Fruit fly (Drosophila melanogaster) whole organism, embryonic: Measurements from ENCODE around the gene CG33795.

Experiments
- ATbp ChIP-seq: fragments of 200-800 bp; sonication (Bioruptor generic); optimal IDR thresholded peaks from 2 replicates; lab custom pipeline; 2017; ENCODE audit warnings: missing biosample characterization, mild to moderate bottlenecking, missing genetic modification characterization, missing genetic modification reagents
- Adf1 ChIP-seq: fragments of 200-800 bp; sonication (Bioruptor generic); IDR thresholded peaks from 2 replicates; pipeline ENCODE4 v1.3.6; 2022; ENCODE audit warnings: missing biosample characterization, missing genetic modification characterization
- Blimp-1 ChIP-seq: fragments of 200-800 bp; sonication (Bioruptor generic); optimal IDR thresholded peaks from 3 replicates; lab custom pipeline; 2018; ENCODE audit warnings: missing biosample characterization, missing genetic modification characterization, mild to moderate bottlenecking, moderate library complexity, missing genetic modification reagents
- CG1233 ChIP-seq: fragments of 200-800 bp; sonication (Bioruptor generic); optimal IDR thresholded peaks from 4 replicates; lab custom pipeline; 2018; ENCODE audit warnings: missing biosample characterization, mild to moderate bottlenecking, missing genetic modification characterization
- CG14441 ChIP-seq: fragments of 200-800 bp; sonication (Bioruptor generic); IDR thresholded peaks from 2 replicates; pipeline ENCODE4 v1.3.6; 2022; ENCODE audit warnings: missing biosample characterization, missing genetic modification characterization
- CG14667 ChIP-seq: fragments of 200-800 bp; sonication (Bioruptor generic); IDR thresholded peaks from 2 replicates; pipeline ENCODE4 v1.3.6; 2022; ENCODE audit warnings: missing biosample characterization, missing genetic modification characterization
- CG15479 ChIP-seq: fragments of 200-800 bp; sonication (Bioruptor generic); optimal IDR thresholded peaks from 3 replicates; lab custom pipeline; 2019; ENCODE audit warnings: missing biosample characterization, mild to moderate bottlenecking, missing genetic modification characterization, moderate library complexity
- CG15601 ChIP-seq: fragments of 200-800 bp; sonication (Bioruptor generic); optimal IDR thresholded peaks from 3 replicates; lab custom pipeline; 2019; ENCODE audit warnings: missing biosample characterization, mild to moderate bottlenecking, missing genetic modification characterization, moderate library complexity
- CG16863 ChIP-seq: fragments of 200-800 bp; sonication (Bioruptor generic); optimal IDR thresholded peaks from 3 replicates; lab custom pipeline; 2016; ENCODE audit warnings: missing biosample characterization, missing genetic modification characterization
- CG4617 ChIP-seq: fragments of 200-800 bp; sonication (Bioruptor generic); optimal IDR thresholded peaks from 3 replicates; lab custom pipeline; 2016; ENCODE audit warnings: missing biosample characterization, missing genetic modification characterization, borderline replicate concordance
- CG4730 ChIP-seq: fragments of 200-800 bp; sonication (Bioruptor generic); IDR thresholded peaks from 2 replicates; pipeline ENCODE4 v1.3.6; 2022; ENCODE audit warnings: missing biosample characterization, missing genetic modification characterization
- CG8478 ChIP-seq: fragments of >200 bp; optimal IDR thresholded peaks from 2 replicates; lab custom pipeline; 2018
- CkIIα-i1 ChIP-seq: fragments of 200-800 bp; sonication (Bioruptor generic); IDR thresholded peaks from 2 replicates; pipeline ENCODE4 v1.3.6; 2022; ENCODE audit warnings: missing biosample characterization, missing genetic modification characterization
- Dad ChIP-seq: fragments of 200-800 bp; sonication (Bioruptor generic); optimal IDR thresholded peaks from 3 replicates; lab custom pipeline; 2016; ENCODE audit warnings: missing biosample characterization, missing genetic modification characterization
- Doc2 ChIP-seq: fragments of 200-800 bp; sonication (Bioruptor generic); IDR thresholded peaks from 2 replicates; pipeline ENCODE4 v1.3.6; 2022; ENCODE audit warnings: missing biosample characterization, missing genetic modification characterization
- Doc3 ChIP-seq: fragments of 200-800 bp; sonication (Bioruptor generic); IDR thresholded peaks from 3 replicates; pipeline ENCODE4 v1.3.6; 2022; ENCODE audit warnings: missing biosample characterization, missing genetic modification characterization; ENCODE audit not compliant: partially characterized antibody
- Dref ChIP-seq: fragments of 200-800 bp; sonication (Bioruptor generic); IDR thresholded peaks from 2 replicates; pipeline ENCODE4 v1.3.6; 2022; ENCODE audit warnings: missing biosample characterization, missing genetic modification characterization
- Drgx ChIP-seq: fragments of 200-800 bp; sonication (Bioruptor generic); IDR thresholded peaks from 2 replicates; pipeline ENCODE4 v1.3.6; 2022; ENCODE audit warnings: missing biosample characterization, missing genetic modification characterization
- Ets65A ChIP-seq: fragments of 200-800 bp; sonication (Bioruptor generic); peaks from one replicate; lab custom pipeline; 2016; ENCODE audit warnings: missing biosample characterization, missing genetic modification characterization
- Fer1 ChIP-seq: fragments of 200-800 bp; sonication (Bioruptor generic); optimal IDR thresholded peaks from 2 replicates; lab custom pipeline; 2017; ENCODE audit warnings: missing biosample characterization, mild to moderate bottlenecking, missing genetic modification characterization
- Fer3 ChIP-seq: fragments of 200-800 bp; sonication (Bioruptor generic); optimal IDR thresholded peaks from 2 replicates; lab custom pipeline; 2018; ENCODE audit warnings: missing biosample characterization, mild to moderate bottlenecking, missing genetic modification characterization, moderate library complexity
- HLH4C ChIP-seq: fragments of 200-800 bp; sonication (Bioruptor generic); IDR thresholded peaks from 3 replicates; pipeline ENCODE4 v1.3.6; 2022; ENCODE audit warnings: missing biosample characterization, missing genetic modification characterization; ENCODE audit not compliant: partially characterized antibody
- MESR4 ChIP-seq: fragments of 200-800 bp; sonication (Bioruptor generic); optimal IDR thresholded peaks from 2 replicates; lab custom pipeline; 2018; ENCODE audit warnings: missing biosample characterization, mild to moderate bottlenecking, missing genetic modification characterization, moderate library complexity
- MTF-1 ChIP-seq: fragments of 200-800 bp; sonication (Bioruptor generic); optimal IDR thresholded peaks from 2 replicates; lab custom pipeline; 2018; ENCODE audit warnings: missing biosample characterization, mild to moderate bottlenecking, missing genetic modification characterization, borderline replicate concordance
- Mad ChIP-seq: fragments of 200-800 bp; sonication (Bioruptor generic); optimal IDR thresholded peaks from 2 replicates; lab custom pipeline; 2016; ENCODE audit warnings: missing biosample characterization, missing genetic modification characterization
- Oaz ChIP-seq: fragments of 200-800 bp; sonication (Bioruptor generic); IDR thresholded peaks from 2 replicates; pipeline ENCODE4 v1.3.6; 2022; ENCODE audit warnings: missing biosample characterization, missing genetic modification characterization
- ac ChIP-seq: fragments of 200-800 bp; sonication (Bioruptor generic); optimal IDR thresholded peaks from 3 replicates; lab custom pipeline; 2017; ENCODE audit warnings: missing biosample characterization, mild to moderate bottlenecking, missing genetic modification characterization
- ase ChIP-seq: fragments of 200-800 bp; sonication (Bioruptor generic); IDR thresholded peaks from 3 replicates; pipeline ENCODE4 v1.3.6; 2022; ENCODE audit warnings: missing biosample characterization, missing genetic modification characterization
- cas ChIP-seq: fragments of 200-800 bp; sonication (Bioruptor generic); IDR thresholded peaks from 2 replicates; pipeline ENCODE4 v1.3.6; 2022; ENCODE audit warnings: missing biosample characterization, missing genetic modification characterization
- cg ChIP-seq: fragments of 200-800 bp; sonication (Bioruptor generic); optimal IDR thresholded peaks from 3 replicates; lab custom pipeline; 2019; ENCODE audit warnings: missing biosample characterization, mild to moderate bottlenecking, missing genetic modification characterization, moderate library complexity
- chm ChIP-seq: fragments of 200-800 bp; sonication (Bioruptor generic); IDR thresholded peaks from 2 replicates; pipeline ENCODE4 v1.3.6; 2022; ENCODE audit warnings: missing biosample characterization, missing genetic modification characterization
- crol ChIP-seq: fragments of 200-800 bp; sonication (Bioruptor generic); IDR thresholded peaks from 2 replicates; pipeline ENCODE4 v1.3.6; 2022; ENCODE audit warnings: missing biosample characterization, missing genetic modification characterization
- ewg ChIP-seq: fragments of 200-800 bp; sonication (Bioruptor generic); optimal IDR thresholded peaks from 3 replicates; lab custom pipeline; 2017; ENCODE audit warnings: mild to moderate bottlenecking, missing biosample characterization, missing genetic modification reagents, missing genetic modification characterization
- gro ChIP-seq: fragments of 200-800 bp; sonication (Bioruptor generic); optimal IDR thresholded peaks from 2 replicates; lab custom pipeline; 2016; ENCODE audit warnings: missing biosample characterization, missing genetic modification characterization
- kni ChIP-seq: fragments of 200-800 bp; sonication (Bioruptor generic); optimal IDR thresholded peaks from 3 replicates; lab custom pipeline; 2017; ENCODE audit warnings: mild to moderate bottlenecking, missing biosample characterization, missing genetic modification reagents, missing genetic modification characterization
- lbe ChIP-seq: fragments of 200-800 bp; sonication (Bioruptor generic); optimal IDR thresholded peaks from 2 replicates; lab custom pipeline; 2016; ENCODE audit warnings: missing biosample characterization, mild to moderate bottlenecking, missing genetic modification characterization
- nom ChIP-seq: fragments of 200-800 bp; sonication (Bioruptor generic); optimal IDR thresholded peaks from 2 replicates; lab custom pipeline; 2017; ENCODE audit warnings: missing biosample characterization, missing genetic modification characterization, mild to moderate bottlenecking, moderate library complexity, missing genetic modification reagents
- odd ChIP-seq: fragments of 200-800 bp; sonication (Bioruptor generic); optimal IDR thresholded peaks from 2 replicates; lab custom pipeline; 2017; ENCODE audit warnings: missing biosample characterization, mild to moderate bottlenecking, missing genetic modification characterization
- peb ChIP-seq: fragments of 200-800 bp; sonication (Bioruptor generic); IDR thresholded peaks from 2 replicates; pipeline ENCODE4 v1.3.6; 2022; ENCODE audit warnings: missing biosample characterization, missing genetic modification characterization
- pros ChIP-seq: fragments of 200-800 bp; sonication (Bioruptor generic); optimal IDR thresholded peaks from 3 replicates; lab custom pipeline; 2019; ENCODE audit warnings: missing biosample characterization, mild to moderate bottlenecking, missing genetic modification characterization, moderate library complexity
- ro ChIP-seq: fragments of 200-800 bp; sonication (Bioruptor generic); IDR thresholded peaks from 2 replicates; pipeline ENCODE4 v1.3.6; 2022; ENCODE audit warnings: missing biosample characterization, missing genetic modification characterization
- sens ChIP-seq: fragments of 200-800 bp; sonication (Bioruptor generic); peaks from one replicate; lab custom pipeline; 2016; ENCODE audit warnings: missing biosample characterization, missing genetic modification characterization
- tap ChIP-seq: fragments of 200-800 bp; optimal IDR thresholded peaks from 3 replicates; lab custom pipeline; 2019; ENCODE audit warnings: missing biosample characterization, mild to moderate bottlenecking, missing genetic modification characterization, moderate library complexity
- tio ChIP-seq: fragments of 200-800 bp; sonication (Bioruptor generic); optimal IDR thresholded peaks from 2 replicates; lab custom pipeline; 2017; ENCODE audit warnings: missing biosample characterization, missing genetic modification characterization, inconsistent platforms
- toy ChIP-seq: fragments of 200-800 bp; sonication (Bioruptor generic); IDR thresholded peaks from 2 replicates; pipeline ENCODE4 v1.3.6; 2022; ENCODE audit warnings: missing biosample characterization, missing genetic modification characterization

The CG33795 gene

DNA sequence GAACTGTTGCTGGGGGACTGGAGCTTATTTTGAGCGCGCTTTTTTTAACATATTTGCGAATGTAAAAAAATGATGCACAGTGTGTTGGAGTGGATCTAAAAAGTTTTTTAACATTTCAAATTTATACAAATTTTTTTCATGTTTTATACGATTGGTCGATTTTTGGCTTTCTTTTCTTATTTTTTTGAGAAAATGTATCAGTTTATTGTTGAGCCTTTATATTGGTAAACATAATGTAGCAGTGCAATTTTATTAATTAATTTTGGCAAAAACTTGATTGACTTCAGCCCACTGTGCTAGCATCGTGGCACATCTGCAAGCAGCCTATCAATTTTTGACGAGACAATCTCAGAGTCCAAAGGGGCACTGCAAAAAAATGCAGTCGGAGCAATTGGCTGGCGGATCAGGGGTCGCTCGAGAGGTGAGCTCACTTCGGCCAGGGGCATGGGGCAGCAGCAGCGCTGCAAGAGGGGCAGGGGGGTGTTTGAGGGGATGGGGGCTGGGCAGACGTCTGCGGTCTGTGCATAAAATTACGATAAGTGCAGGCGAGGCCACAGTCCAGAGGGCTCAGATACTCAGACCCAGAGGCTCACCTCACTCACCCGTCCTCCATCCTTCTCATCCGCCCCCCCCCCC is 4.6 kb upstream of the CG33795 start (continued):
- 0 out of 2 replicates have a peak, but pooled peaks have one; percentile 14 for TF ChIP-seq CG14667 (GFP tag; lab: Robert Waterston, UW)
- TF ChIP-seq Oaz (GFP tag; lab: Robert Waterston, UW), result no peak
- TF ChIP-seq lbe (GFP tag; lab: Kevin White, UChicago), result peak; percentile 59
- TF ChIP-seq ro (GFP tag; lab: Robert Waterston, UW), result no peak
- TF ChIP-seq cas (GFP tag; lab: Robert Waterston, UW), result no peak
- no peak for TF ChIP-seq MESR4
- no peak for TF ChIP-seq ac (GFP tag; lab: Kevin White, UChicago)
- TF ChIP-seq gro (GFP tag; lab: Kevin White, UChicago), result no peak
- peak; percentile 64 for TF ChIP-seq crol (GFP tag; lab: Robert Waterston, UW)
- peak; percentile 51 for TF ChIP-seq Drgx
- TF ChIP-seq peb, result no peak

- no peak for TF ChIP-seq ATbp
- TF ChIP-seq nom, result peak; percentile 45
Measured at dm6 chr3L:16174778-16175177, 3.6 kb upstream of the CG33795 start.

DNA sequence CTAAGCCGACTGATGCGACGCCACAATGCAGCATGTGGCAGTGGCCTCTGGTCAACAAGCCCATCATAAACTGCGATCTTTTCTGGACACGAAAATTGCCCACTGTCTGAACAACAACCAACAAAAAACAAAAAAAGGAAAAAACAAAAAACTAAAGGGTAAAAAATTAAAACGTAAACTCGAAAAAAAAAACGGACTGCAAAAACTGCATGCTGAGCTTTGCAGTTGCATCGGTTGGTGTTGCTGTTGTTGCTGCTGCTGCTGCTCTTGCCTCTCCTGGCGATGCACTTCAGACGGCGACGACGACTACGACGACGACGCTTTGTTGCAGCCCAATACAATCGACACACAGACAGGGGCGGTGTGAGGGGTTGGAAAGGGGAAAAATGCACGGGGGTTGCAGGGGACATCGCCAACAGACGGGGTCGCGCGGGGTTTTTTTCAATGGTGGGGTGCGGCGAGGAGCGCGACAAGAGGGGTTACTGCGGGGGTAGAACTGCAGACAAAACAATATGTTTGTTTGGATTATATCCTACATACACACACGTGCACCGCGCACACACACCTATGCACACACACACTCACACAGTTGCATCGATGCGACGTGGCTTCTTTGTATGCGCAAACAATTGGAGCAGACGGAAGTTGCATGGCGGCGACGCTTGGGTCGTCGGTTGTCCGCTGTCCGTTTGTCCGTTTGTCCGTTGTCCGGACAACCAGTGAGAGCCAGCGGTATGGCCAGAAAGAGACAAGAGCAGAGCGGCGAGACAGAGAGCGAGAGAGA is 2.8 kb upstream of the CG33795 start:
- TF ChIP-seq pros (GFP tag; lab: Kevin White, UChicago) (peak; percentile 71), nom (peak; percentile 88), Blimp-1 (GFP tag; lab: Kevin White, UChicago) (no peak), Doc3 (GFP tag; lab: Robert Waterston, UW) (0 out of 3 replicates have a peak, but pooled peaks have one; percentile 11), Doc2 (0 out of 2 replicates have a peak, but pooled peaks have one; percentile 27), kni (GFP tag; lab: Kevin White, UChicago) (peak; percentile 33), cg (GFP tag; lab: Kevin White, UChicago) (peak; percentile 53), crol (GFP tag; lab: Robert Waterston, UW) (peak; percentile 94), chm (GFP tag; lab: Robert Waterston, UW) (no peak)

dm6 chr3L:16172809-16173276 is 1.7 kb upstream of the CG33795 start:
- TF ChIP-seq CkIIα-i1 (GFP tag; lab: Robert Waterston, UW), result no peak
- TF ChIP-seq CG15479 (GFP tag; lab: Kevin White, UChicago), result no peak
- TF ChIP-seq CG15601 (tag; lab: Kevin White, UChicago), result peak; percentile 30
- no peak for TF ChIP-seq Fer3
- TF ChIP-seq HLH4C, result no peak
- no peak for TF ChIP-seq toy (GFP tag; lab: Robert Waterston, UW)
- TF ChIP-seq Ets65A (GFP tag; lab: Kevin White, UChicago), result peak; percentile 2
- no peak for TF ChIP-seq CG16863 (GFP tag; lab: Kevin White, UChicago)
- no peak for TF ChIP-seq ase (GFP tag; lab: Robert Waterston, UW)
- peak; percentile 3 for TF ChIP-seq ewg
- TF ChIP-seq odd, result peak; percentile 31
- TF ChIP-seq Dad (GFP tag; lab: Kevin White, UChicago), result no peak
- peak; percentile 3 for TF ChIP-seq Fer1 (GFP tag; lab: Kevin White, UChicago)
- TF ChIP-seq CG8478, result no peak
- TF ChIP-seq CG1233 (GFP tag; lab: Kevin White, UChicago), result peak; percentile 8
- no peak for TF ChIP-seq CG4730 (GFP tag; lab: Robert Waterston, UW)
- no peak for TF ChIP-seq Dref (GFP tag; lab: Robert Waterston, UW)
- peak; percentile 35 for TF ChIP-seq sens (GFP tag; lab: Kevin White, UChicago)
- TF ChIP-seq Adf1 (GFP tag; lab: Robert Waterston, UW), result no peak
- no peak for TF ChIP-seq tap (tag; lab: Kevin White, UChicago)
- TF ChIP-seq MTF-1 (GFP tag; lab: Kevin White, UChicago), result no peak
- no peak for TF ChIP-seq CG4617 (GFP tag; lab: Kevin White, UChicago)
- TF ChIP-seq CG14441 (GFP tag; lab: Robert Waterston, UW), result no peak
- TF ChIP-seq Mad (GFP tag; lab: Kevin White, UChicago), result no peak
- TF ChIP-seq tio (GFP tag; lab: Kevin White, UChicago), result peak; percentile 59
